Worm (Caenorhabditis elegans): Measurements from ENCODE around the gene F34H10.1.

F34H10.1 gene

ce11 chrX:9638825-9639474 is 13.0 kb downstream of the F34H10.1 start:
- TF ChIP-seq cog-1 (tag; optimal IDR thresholded peaks at IDR 0.05): no peak
- TF ChIP-seq tab-1 (GFP tag; IDR thresholded peaks at IDR 0.05): no peak
- no peak for TF ChIP-seq med-1 (GFP tag; optimal IDR thresholded peaks at IDR 0.05; ENCODE audit: insufficient read depth)

ce11 chrX:9640902-9641301 is 15.0 kb downstream of the F34H10.1 start:
- TF ChIP-seq tab-1 (GFP tag; IDR thresholded peaks at IDR 0.05) (no peak), flt-1 (GFP tag; IDR thresholded peaks at IDR 0.05) (no peak)

- TF ChIP-seq ref-1 (GFP tag; conservative IDR thresholded peaks at IDR 0.05) (no peak), T22C8.4 (GFP tag; IDR thresholded peaks at IDR 0.05) (no peak), flt-1 (GFP tag; IDR thresholded peaks at IDR 0.05) (no peak), ztf-29 (GFP tag; IDR thresholded peaks at IDR 0.05) (no peak), cog-1 (tag; optimal IDR thresholded peaks at IDR 0.05) (no peak), tab-1 (GFP tag; IDR thresholded peaks at IDR 0.05) (no peak), ztf-23 (GFP tag; IDR thresholded peaks at IDR 0.05) (no peak), med-1 (GFP tag; optimal IDR thresholded peaks at IDR 0.05; ENCODE audit: insufficient read depth) (no peak)
Observed at ce11 chrX:9642775-9643461, 17.0 kb downstream of the F34H10.1 start.

ce11 chrX:9648098-9648574 is 22.2 kb downstream of the F34H10.1 start, which contains the start of gene F34H10.4:
F34H10.4 (plus strand) TSS chrX:9648524.
- TF ChIP-seq ref-1 (GFP tag; conservative IDR thresholded peaks at IDR 0.05): no peak
- TF ChIP-seq med-1 (GFP tag; optimal IDR thresholded peaks at IDR 0.05; ENCODE audit: insufficient read depth): no peak
- TF ChIP-seq ztf-23 (GFP tag; IDR thresholded peaks at IDR 0.05): no peak
- no peak for TF ChIP-seq ztf-29 (GFP tag; IDR thresholded peaks at IDR 0.05)
- TF ChIP-seq T22C8.4 (GFP tag; IDR thresholded peaks at IDR 0.05): no peak
- TF ChIP-seq cog-1 (tag; optimal IDR thresholded peaks at IDR 0.05): no peak
- no peak for TF ChIP-seq flt-1 (GFP tag; IDR thresholded peaks at IDR 0.05)
- no peak for TF ChIP-seq tab-1 (GFP tag; IDR thresholded peaks at IDR 0.05)
- no peak for TF ChIP-seq klf-2 (GFP tag; conservative IDR thresholded peaks at IDR 0.05)

- TF ChIP-seq cog-1 (tag; optimal IDR thresholded peaks at IDR 0.05) (no peak), ztf-23 (GFP tag; IDR thresholded peaks at IDR 0.05) (no peak), T22C8.4 (GFP tag; IDR thresholded peaks at IDR 0.05) (no peak), ref-1 (GFP tag; conservative IDR thresholded peaks at IDR 0.05) (no peak)
Observed at ce11 chrX:9653016-9653415, 27.1 kb downstream of the F34H10.1 start, which contains the start of gene aex-2. aex-2 (minus strand) TSS chrX:9653116.

ce11 chrX:9653478-9653877 is 27.6 kb downstream of the F34H10.1 start:
- TF ChIP-seq klf-2 (GFP tag; conservative IDR thresholded peaks at IDR 0.05) (no peak), tab-1 (GFP tag; IDR thresholded peaks at IDR 0.05) (no peak), ref-1 (GFP tag; conservative IDR thresholded peaks at IDR 0.05) (no peak), ztf-23 (GFP tag; IDR thresholded peaks at IDR 0.05) (no peak), ztf-29 (GFP tag; IDR thresholded peaks at IDR 0.05) (no peak), med-1 (GFP tag; optimal IDR thresholded peaks at IDR 0.05; ENCODE audit: insufficient read depth) (no peak), T22C8.4 (GFP tag; IDR thresholded peaks at IDR 0.05) (no peak)

- TF ChIP-seq tab-1 (GFP tag; IDR thresholded peaks at IDR 0.05) (no peak), cog-1 (tag; optimal IDR thresholded peaks at IDR 0.05) (no peak), ztf-23 (GFP tag; IDR thresholded peaks at IDR 0.05) (no peak), T22C8.4 (GFP tag; IDR thresholded peaks at IDR 0.05) (no peak), klf-2 (GFP tag; conservative IDR thresholded peaks at IDR 0.05) (no peak), med-1 (GFP tag; optimal IDR thresholded peaks at IDR 0.05; ENCODE audit: insufficient read depth) (no peak), ztf-29 (GFP tag; IDR thresholded peaks at IDR 0.05) (no peak)
Observed at ce11 chrX:9654232-9654631, 28.3 kb downstream of the F34H10.1 start.

ce11 chrX:9656772-9657171 is 30.8 kb downstream of the F34H10.1 start:
- TF ChIP-seq klf-2 (GFP tag; conservative IDR thresholded peaks at IDR 0.05): no peak

ce11 chrX:9665944-9666343 is 40.0 kb downstream of the F34H10.1 start:
- no peak for TF ChIP-seq flt-1 (GFP tag; IDR thresholded peaks at IDR 0.05)
- no peak for TF ChIP-seq cog-1 (tag; optimal IDR thresholded peaks at IDR 0.05)
- no peak for TF ChIP-seq T22C8.4 (GFP tag; IDR thresholded peaks at IDR 0.05)
- no peak for TF ChIP-seq ztf-29 (GFP tag; IDR thresholded peaks at IDR 0.05)
- TF ChIP-seq ref-1 (GFP tag; conservative IDR thresholded peaks at IDR 0.05): no peak
- no peak for TF ChIP-seq ztf-23 (GFP tag; IDR thresholded peaks at IDR 0.05)
- no peak for TF ChIP-seq klf-2 (GFP tag; conservative IDR thresholded peaks at IDR 0.05)
- no peak for TF ChIP-seq tab-1 (GFP tag; IDR thresholded peaks at IDR 0.05)

ce11 chrX:9667391-9667790 is 41.5 kb downstream of the F34H10.1 start:
- TF ChIP-seq tab-1 (GFP tag; IDR thresholded peaks at IDR 0.05): no peak
- TF ChIP-seq ztf-29 (GFP tag; IDR thresholded peaks at IDR 0.05): no peak
- TF ChIP-seq cog-1 (tag; optimal IDR thresholded peaks at IDR 0.05): peak; percentile 5

- TF ChIP-seq tab-1 (GFP tag; IDR thresholded peaks at IDR 0.05): 0 out of 2 replicates have a peak, but pooled peaks have one; percentile 11
- no peak for TF ChIP-seq ztf-23 (GFP tag; IDR thresholded peaks at IDR 0.05)
- 0 out of 2 replicates have a peak, but pooled peaks have one; percentile 8 for TF ChIP-seq flt-1 (GFP tag; IDR thresholded peaks at IDR 0.05)
Observed at ce11 chrX:9668554-9668953, 42.6 kb downstream of the F34H10.1 start, which contains the start of gene T14B1.1. T14B1.1 (minus strand) TSS chrX:9668723.
